Worm (Caenorhabditis elegans): ENCODE results near the gene sgcb-1.

DNA sequence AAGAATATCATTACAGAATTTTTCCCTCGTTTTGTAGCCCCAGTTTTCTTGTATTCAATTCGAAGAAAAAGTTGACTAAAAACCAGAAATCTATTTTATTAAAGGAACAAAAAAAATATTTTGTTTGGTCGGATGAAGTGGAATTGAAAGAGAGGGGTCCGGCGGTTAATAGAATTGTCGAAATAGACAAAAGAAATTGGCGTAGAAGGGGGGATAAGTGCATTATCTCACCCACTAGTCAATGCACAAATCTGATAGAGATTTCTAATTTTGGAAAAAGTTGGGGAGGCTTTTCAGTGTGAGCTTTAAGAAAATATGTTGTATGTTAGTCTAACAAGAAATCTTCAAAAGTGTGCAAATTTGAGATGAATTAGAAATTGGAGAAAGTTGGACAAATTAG, 28.4 kb downstream of the sgcb-1 start:
- no peak for TF ChIP-seq unc-62 (GFP tag; optimal IDR thresholded peaks at IDR 0.05)
- TF ChIP-seq snpc-4 (tag; optimal IDR thresholded peaks at IDR 0.05): no peak
- TF ChIP-seq ces-1 (GFP tag; optimal IDR thresholded peaks at IDR 0.05): peak; percentile 97
- no peak for TF ChIP-seq mls-2 (tag; optimal IDR thresholded peaks at IDR 0.05)
- TF ChIP-seq lsy-2 (tag; optimal IDR thresholded peaks at IDR 0.05): no peak
- no peak for TF ChIP-seq elt-3 (tag; optimal IDR thresholded peaks at IDR 0.05)
- no peak for TF ChIP-seq blmp-1 (tag; optimal IDR thresholded peaks at IDR 0.05)
- no peak for TF ChIP-seq pha-4 (tag; optimal IDR thresholded peaks at IDR 0.05)
- no peak for TF ChIP-seq unc-39 (tag; optimal IDR thresholded peaks at IDR 0.05)
- TF ChIP-seq nhr-28 (tag; optimal IDR thresholded peaks at IDR 0.05): no peak
- no peak for TF ChIP-seq cnd-1 (tag; optimal IDR thresholded peaks at IDR 0.05)
- no peak for TF ChIP-seq nhr-237 (tag; optimal IDR thresholded peaks at IDR 0.05)
- TF ChIP-seq nhr-76 (tag; optimal IDR thresholded peaks at IDR 0.05): no peak
